Worm (Caenorhabditis elegans) whole organism, midembryonic: ENCODE measurements around the gene F55G1.1.

Experiments used
- T22C8.4 ChIP-seq: fragments of 200-800 bp; sonication (Bioruptor generic); IDR thresholded peaks from 2 replicates; pipeline ENCODE4 v1.3.6; 2022; ENCODE audit warnings: missing genetic modification characterization, missing compliant biosample characterization
- cog-1 ChIP-seq: sonication (generic microtip); optimal IDR thresholded peaks from 2 replicates; lab custom pipeline; 2016; ENCODE audit warnings: missing genetic modification characterization, missing compliant biosample characterization
- flt-1 ChIP-seq: fragments of 200-800 bp; sonication (Bioruptor generic); IDR thresholded peaks from 2 replicates; pipeline ENCODE4 v1.3.6; 2022; ENCODE audit warnings: missing genetic modification characterization, missing compliant biosample characterization
- klf-2 ChIP-seq: fragments of 200-800 bp; sonication (Bioruptor generic); conservative IDR thresholded peaks from 2 replicates; pipeline ENCODE4 v1.3.6; 2022; ENCODE audit warnings: missing genetic modification reagents, missing genetic modification characterization, missing compliant biosample characterization
- ref-1 ChIP-seq: fragments of 200-800 bp; sonication (Bioruptor generic); conservative IDR thresholded peaks from 2 replicates; pipeline ENCODE4 v1.3.6; 2022; ENCODE audit warnings: missing genetic modification reagents, missing genetic modification characterization, missing compliant biosample characterization
- tab-1 ChIP-seq: fragments of 200-800 bp; sonication (Bioruptor generic); IDR thresholded peaks from 2 replicates; pipeline ENCODE4 v1.3.6; 2022; ENCODE audit warnings: missing genetic modification characterization, missing compliant biosample characterization
- ztf-29 ChIP-seq: fragments of 200-800 bp; sonication (Bioruptor generic); IDR thresholded peaks from 2 replicates; pipeline ENCODE4 v1.3.6; 2022; ENCODE audit warnings: missing genetic modification reagents, missing genetic modification characterization, missing compliant biosample characterization

DNA sequence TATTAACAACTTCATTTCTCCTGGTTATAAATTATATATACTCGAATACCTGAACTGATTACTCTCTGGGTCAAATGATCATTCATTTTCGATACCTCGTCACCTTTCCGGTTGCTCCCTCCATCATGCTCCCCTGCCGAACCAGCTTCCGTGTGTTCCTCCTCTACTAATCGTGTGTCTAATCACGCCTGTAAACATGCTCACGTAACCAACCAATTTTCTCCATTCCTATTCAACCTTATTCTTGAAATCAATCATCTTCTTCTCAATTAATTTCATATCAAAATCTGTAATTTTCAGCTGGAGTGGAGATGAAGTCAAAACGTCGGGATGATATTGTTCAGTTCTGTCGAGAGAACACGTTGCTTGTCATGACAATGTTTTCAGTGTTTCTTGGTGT lies 11.8 kb downstream of the F55G1.1 start, which contains the start of gene glt-6:
- TF ChIP-seq ztf-29 (no peak), flt-1 (no peak), T22C8.4 (GFP tag; lab: Robert Waterston, UW) (no peak), ref-1 (GFP tag; lab: Robert Waterston, UW) (no peak), cog-1 (no peak), klf-2 (GFP tag; lab: Robert Waterston, UW) (no peak), tab-1 (GFP tag; lab: Robert Waterston, UW) (no peak)
